Fruit fly (Drosophila melanogaster) whole organism, embryonic: ENCODE results near the gene CG6843.

Source experiments
- Atf-2 ChIP-seq: fragments of 200-800 bp; sonication (Bioruptor generic); optimal IDR thresholded peaks from 2 replicates; lab custom pipeline; 2016; ENCODE audit warnings: missing biosample characterization, missing genetic modification characterization
- Atf6 ChIP-seq: fragments of 200-800 bp; sonication (Bioruptor generic); IDR thresholded peaks from 2 replicates; pipeline ENCODE4 v1.3.6; 2022; ENCODE audit warnings: missing biosample characterization, missing genetic modification characterization
- B-H2 ChIP-seq: fragments of 200-800 bp; sonication (Bioruptor generic); optimal IDR thresholded peaks from 2 replicates; lab custom pipeline; 2018; ENCODE audit warnings: missing biosample characterization, mild to moderate bottlenecking, missing genetic modification characterization
- Bgb ChIP-seq: fragments of 200-800 bp; sonication (Bioruptor generic); IDR thresholded peaks from 2 replicates; pipeline ENCODE4 v1.3.6; 2022; ENCODE audit warnings: missing biosample characterization, missing genetic modification characterization; ENCODE audit not compliant: partially characterized antibody
- CG11398 ChIP-seq: fragments of 200-800 bp; sonication (Bioruptor generic); optimal IDR thresholded peaks from 2 replicates; lab custom pipeline; 2016; ENCODE audit warnings: missing biosample characterization, missing genetic modification characterization
- CG12659 ChIP-seq: fragments of 200-800 bp; sonication (Bioruptor generic); optimal IDR thresholded peaks from 3 replicates; lab custom pipeline; 2017; ENCODE audit warnings: mild to moderate bottlenecking, missing biosample characterization, missing genetic modification reagents, missing genetic modification characterization
- CG12942 ChIP-seq: fragments of 200-800 bp; sonication (Bioruptor generic); optimal IDR thresholded peaks from 3 replicates; lab custom pipeline; 2016; ENCODE audit warnings: missing biosample characterization, missing genetic modification characterization
- CG13287 ChIP-seq: fragments of 200-800 bp; sonication (Bioruptor generic); IDR thresholded peaks from 2 replicates; pipeline ENCODE4 v1.3.6; 2022; ENCODE audit warnings: missing biosample characterization, missing genetic modification characterization; ENCODE audit not compliant: partially characterized antibody
- CG14014 ChIP-seq: fragments of 200-800 bp; sonication (Bioruptor generic); IDR thresholded peaks from 2 replicates; pipeline ENCODE4 v1.3.6; 2022; ENCODE audit warnings: missing biosample characterization, missing genetic modification characterization
- CG14860 ChIP-seq: fragments of 200-800 bp; sonication (Bioruptor generic); IDR thresholded peaks from 3 replicates; pipeline ENCODE4 v1.3.6; 2022; ENCODE audit warnings: missing biosample characterization, missing genetic modification characterization; ENCODE audit not compliant: partially characterized antibody
- CG16863 ChIP-seq: fragments of 200-800 bp; sonication (Bioruptor generic); optimal IDR thresholded peaks from 3 replicates; lab custom pipeline; 2016; ENCODE audit warnings: missing biosample characterization, missing genetic modification characterization
- CG17186 ChIP-seq: fragments of 200-800 bp; sonication (Bioruptor generic); optimal IDR thresholded peaks from 3 replicates; lab custom pipeline; 2017; ENCODE audit warnings: missing biosample characterization, missing genetic modification reagents, missing genetic modification characterization
- CG17568 ChIP-seq: fragments of 200-800 bp; sonication (Bioruptor generic); optimal IDR thresholded peaks from 2 replicates; lab custom pipeline; 2018; ENCODE audit warnings: missing biosample characterization, mild to moderate bottlenecking, missing genetic modification characterization, moderate library complexity
- CG2120 ChIP-seq: fragments of 200-800 bp; sonication (Bioruptor generic); optimal IDR thresholded peaks from 3 replicates; lab custom pipeline; 2016; ENCODE audit warnings: missing biosample characterization, missing genetic modification characterization
- CG31224 ChIP-seq: fragments of 200-800 bp; sonication (Bioruptor generic); IDR thresholded peaks from 2 replicates; pipeline ENCODE4 v1.3.6; 2022; ENCODE audit warnings: missing biosample characterization, missing genetic modification characterization
- CG34224 ChIP-seq: fragments of 200-800 bp; sonication (Bioruptor generic); IDR thresholded peaks from 3 replicates; pipeline ENCODE4 v1.3.6; 2022; ENCODE audit warnings: missing biosample characterization, missing genetic modification characterization; ENCODE audit not compliant: partially characterized antibody
- CG34422 ChIP-seq: fragments of 200-800 bp; sonication (Bioruptor generic); IDR thresholded peaks from 3 replicates; pipeline ENCODE4 v1.3.6; 2022; ENCODE audit warnings: missing biosample characterization, missing genetic modification characterization
- CG4854 ChIP-seq: fragments of 200-800 bp; sonication (Bioruptor generic); optimal IDR thresholded peaks from 2 replicates; lab custom pipeline; 2016; ENCODE audit warnings: missing biosample characterization, missing genetic modification characterization, inconsistent platforms
- CG6791 ChIP-seq: fragments of 200-800 bp; sonication (Bioruptor generic); IDR thresholded peaks from 3 replicates; pipeline ENCODE4 v1.3.6; 2022; ENCODE audit warnings: missing biosample characterization, missing genetic modification characterization; ENCODE audit not compliant: partially characterized antibody
- CG7963 ChIP-seq: fragments of 200-800 bp; sonication (Bioruptor generic); IDR thresholded peaks from 3 replicates; pipeline ENCODE4 v1.3.6; 2022; ENCODE audit warnings: missing biosample characterization, missing genetic modification characterization; ENCODE audit not compliant: partially characterized antibody
- CG9797 ChIP-seq: fragments of 200-800 bp; sonication (Bioruptor generic); optimal IDR thresholded peaks from 3 replicates; lab custom pipeline; 2018; ENCODE audit warnings: missing biosample characterization, mild to moderate bottlenecking, missing genetic modification characterization
- CoRest ChIP-seq: fragments of 200-800 bp; sonication (Bioruptor generic); optimal IDR thresholded peaks from 3 replicates; lab custom pipeline; 2018; ENCODE audit warnings: missing biosample characterization, mild to moderate bottlenecking, missing genetic modification characterization, moderate library complexity
- Dp ChIP-seq: fragments of 200-800 bp; sonication (Bioruptor generic); optimal IDR thresholded peaks from 2 replicates; lab custom pipeline; 2018; ENCODE audit warnings: missing biosample characterization, mild to moderate bottlenecking, missing genetic modification characterization, moderate library complexity
- HmgD ChIP-seq: fragments of 200-800 bp; sonication (Bioruptor generic); optimal IDR thresholded peaks from 3 replicates; lab custom pipeline; 2016; ENCODE audit warnings: missing biosample characterization, missing genetic modification characterization
- MBD-R2 ChIP-seq: fragments of 200-800 bp; sonication (Bioruptor generic); IDR thresholded peaks from 2 replicates; pipeline ENCODE4 v1.3.6; 2022; ENCODE audit warnings: missing biosample characterization, missing genetic modification characterization
- MESR4 ChIP-seq: fragments of 200-800 bp; sonication (Bioruptor generic); optimal IDR thresholded peaks from 2 replicates; lab custom pipeline; 2018; ENCODE audit warnings: missing biosample characterization, mild to moderate bottlenecking, missing genetic modification characterization, moderate library complexity
- Myb ChIP-seq: fragments of 200-800 bp; sonication (Bioruptor generic); optimal IDR thresholded peaks from 2 replicates; lab custom pipeline; 2016; ENCODE audit warnings: missing biosample characterization, missing genetic modification characterization
- Opbp ChIP-seq: fragments of 200-800 bp; sonication (Bioruptor generic); IDR thresholded peaks from 3 replicates; pipeline ENCODE4 v1.3.6; 2022; ENCODE audit warnings: missing biosample characterization, missing genetic modification characterization; ENCODE audit not compliant: partially characterized antibody
- Stat92E ChIP-seq, 3 experiments: fragments of >200 bp in 2 of 3; fragments of 200-800 bp in 1 of 3; sonication (Bioruptor generic) in 1 of 3; optimal IDR thresholded peaks; 2 replicates each; lab custom pipeline; 2017 to 2019; ENCODE audit warnings: missing biosample characterization in 3 of 3, missing genetic modification characterization in 3 of 3, mild to moderate bottlenecking in 1 of 3, moderate library complexity in 1 of 3
- Xrp1 ChIP-seq: fragments of 200-800 bp; sonication (Bioruptor generic); IDR thresholded peaks from 2 replicates; pipeline ENCODE4 v1.3.6; 2022; ENCODE audit warnings: missing biosample characterization, missing genetic modification characterization
- YL-1 ChIP-seq: fragments of 200-800 bp; sonication (Bioruptor generic); optimal IDR thresholded peaks from 3 replicates; lab custom pipeline; 2017; ENCODE audit warnings: missing biosample characterization, mild to moderate bottlenecking, missing genetic modification characterization
- amos ChIP-seq: fragments of 200-800 bp; sonication (Bioruptor generic); IDR thresholded peaks from 2 replicates; pipeline ENCODE4 v1.3.6; 2022; ENCODE audit warnings: missing biosample characterization, missing genetic modification characterization; ENCODE audit not compliant: partially characterized antibody
- bbx ChIP-seq: fragments of 200-800 bp; sonication (Bioruptor generic); IDR thresholded peaks from 2 replicates; pipeline ENCODE4 v1.3.6; 2022; ENCODE audit warnings: missing biosample characterization, missing genetic modification characterization; ENCODE audit not compliant: partially characterized antibody
- cas ChIP-seq: fragments of 200-800 bp; sonication (Bioruptor generic); IDR thresholded peaks from 2 replicates; pipeline ENCODE4 v1.3.6; 2022; ENCODE audit warnings: missing biosample characterization, missing genetic modification characterization
- chinmo ChIP-seq: fragments of 200-800 bp; sonication (Bioruptor generic); IDR thresholded peaks from 4 replicates; pipeline ENCODE4 v1.3.6; 2022; ENCODE audit warnings: missing biosample characterization, missing genetic modification characterization; ENCODE audit not compliant: partially characterized antibody
- crp ChIP-seq, 2 experiments: fragments of 200-800 bp; sonication (Bioruptor generic); optimal IDR thresholded peaks; 2 replicates in 1 of 2; 3 replicates in 1 of 2; lab custom pipeline; 2017; ENCODE audit warnings: missing biosample characterization in 2 of 2, missing genetic modification characterization in 2 of 2, mild to moderate bottlenecking in 1 of 2, moderate library complexity in 1 of 2
- gfzf ChIP-seq: fragments of 200-800 bp; sonication (Bioruptor generic); optimal IDR thresholded peaks from 2 replicates; lab custom pipeline; 2016; ENCODE audit warnings: missing biosample characterization, mild to moderate bottlenecking, missing genetic modification characterization, moderate library complexity
- grau ChIP-seq: fragments of 200-800 bp; optimal IDR thresholded peaks from 3 replicates; lab custom pipeline; 2019; ENCODE audit warnings: missing biosample characterization, mild to moderate bottlenecking, missing genetic modification characterization, moderate library complexity
- lilli ChIP-seq: fragments of 200-800 bp; sonication (Bioruptor generic); optimal IDR thresholded peaks from 3 replicates; lab custom pipeline; 2016; ENCODE audit warnings: missing biosample characterization, missing genetic modification characterization
- nerfin-1 ChIP-seq: fragments of 200-800 bp; sonication (Bioruptor generic); optimal IDR thresholded peaks from 3 replicates; lab custom pipeline; 2019; ENCODE audit warnings: missing biosample characterization, mild to moderate bottlenecking, missing genetic modification characterization, moderate library complexity
- onecut ChIP-seq: fragments of 200-800 bp; sonication (Bioruptor generic); IDR thresholded peaks from 2 replicates; pipeline ENCODE4 v1.3.6; 2022; ENCODE audit warnings: missing biosample characterization, missing genetic modification characterization
- peb ChIP-seq: fragments of 200-800 bp; sonication (Bioruptor generic); IDR thresholded peaks from 2 replicates; pipeline ENCODE4 v1.3.6; 2022; ENCODE audit warnings: missing biosample characterization, missing genetic modification characterization
- phol ChIP-seq: fragments of 200-800 bp; sonication (Bioruptor generic); optimal IDR thresholded peaks from 3 replicates; lab custom pipeline; 2018; ENCODE audit warnings: missing biosample characterization, mild to moderate bottlenecking, missing genetic modification characterization, moderate library complexity
- row ChIP-seq: fragments of 200-800 bp; sonication (Bioruptor generic); IDR thresholded peaks from 3 replicates; pipeline ENCODE4 v1.3.6; 2022; ENCODE audit warnings: missing biosample characterization, missing genetic modification characterization
- sens ChIP-seq: fragments of 200-800 bp; sonication (Bioruptor generic); peaks from one replicate; lab custom pipeline; 2016; ENCODE audit warnings: missing biosample characterization, missing genetic modification characterization
- so ChIP-seq: fragments of 200-800 bp; sonication (Bioruptor generic); IDR thresholded peaks from 3 replicates; pipeline ENCODE4 v1.3.6; 2022; ENCODE audit warnings: missing biosample characterization, missing genetic modification characterization
- sob ChIP-seq: fragments of 200-800 bp; sonication (Bioruptor generic); IDR thresholded peaks from 2 replicates; pipeline ENCODE4 v1.3.6; 2022; ENCODE audit warnings: missing biosample characterization, missing genetic modification characterization
- stwl ChIP-seq: fragments of 200-800 bp; sonication (Bioruptor generic); optimal IDR thresholded peaks from 3 replicates; lab custom pipeline; 2018; ENCODE audit warnings: missing biosample characterization, mild to moderate bottlenecking, missing genetic modification characterization, moderate library complexity
- zen2 ChIP-seq: fragments of 200-800 bp; sonication (Bioruptor generic); IDR thresholded peaks from 3 replicates; pipeline ENCODE4 v1.3.6; 2022; ENCODE audit warnings: missing biosample characterization, missing genetic modification characterization; ENCODE audit not compliant: partially characterized antibody

Gene CG6843

DNA sequence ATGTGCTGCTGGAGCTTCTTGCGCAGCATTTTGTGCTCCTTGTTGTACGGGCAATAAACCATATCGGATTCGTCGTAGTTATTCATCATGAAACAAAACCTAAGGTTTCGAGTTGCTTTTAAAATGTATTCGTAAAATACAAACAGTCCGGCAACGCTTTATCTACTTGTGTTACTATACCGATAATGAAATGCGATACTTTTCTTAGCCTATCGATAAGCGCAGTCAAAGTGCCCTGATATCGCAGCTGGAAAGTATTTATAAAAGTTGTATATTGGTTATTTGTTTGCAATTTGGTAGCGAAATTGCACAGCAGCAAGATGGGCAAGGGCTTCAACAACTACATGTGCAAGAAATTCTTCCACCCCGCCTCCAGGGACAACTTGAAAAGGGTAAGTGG, at the start of gene CG6843, which contains the start of gene arx:
Gene CG6843 (plus strand): TSS at position 184 of the 400 bp plus-strand sequence.
Gene arx (minus strand): TSS at position 144 of the 400 bp plus-strand sequence.
- TF ChIP-seq sob (GFP tag; lab: Robert Waterston, UW), result no peak
- peak; percentile 88 for TF ChIP-seq CG7963
- TF ChIP-seq zen2 (GFP tag; lab: Robert Waterston, UW), result peak; percentile 93
- TF ChIP-seq so (GFP tag; lab: Robert Waterston, UW), result peak; percentile 78; the same call in 1 of the 3 replicates
- TF ChIP-seq YL-1 (GFP tag; lab: Kevin White, UChicago), result peak; percentile 86
- TF ChIP-seq CG12942 (GFP tag; lab: Kevin White, UChicago), result no peak
- peak; percentile 95 for TF ChIP-seq CG34224 (GFP tag; lab: Robert Waterston, UW)
- TF ChIP-seq amos, result peak; percentile 96
- no peak for TF ChIP-seq cas (GFP tag; lab: Robert Waterston, UW)
- TF ChIP-seq CG12659 (GFP tag; lab: Kevin White, UChicago), result peak; percentile 72
- no peak for TF ChIP-seq onecut (GFP tag; lab: Robert Waterston, UW)
- peak; percentile 64 for TF ChIP-seq CG17186 (GFP tag; lab: Kevin White, UChicago)
- TF ChIP-seq row (GFP tag; lab: Robert Waterston, UW), result peak; percentile 17; the same call in 1 of the 3 replicates
- peak; percentile 83 for TF ChIP-seq MESR4 (GFP tag; lab: Kevin White, UChicago)
- TF ChIP-seq nerfin-1 (tag; lab: Kevin White, UChicago), result no peak
- TF ChIP-seq CG17568, result no peak
- TF ChIP-seq crp (GFP tag; optimal IDR thresholded peaks at IDR 0.05; lab: Kevin White, UChicago), result peak in 1 of 2 experiments; percentile 35
- TF ChIP-seq Opbp, result peak; percentile 95
- peak; percentile 41 for TF ChIP-seq phol
- TF ChIP-seq Atf6 (GFP tag; lab: Robert Waterston, UW), result no peak
- peak; percentile 79 for TF ChIP-seq CG14860 (GFP tag; lab: Robert Waterston, UW)
- TF ChIP-seq CG11398 (GFP tag; lab: Kevin White, UChicago), result no peak
- TF ChIP-seq CG34422 (GFP tag; lab: Robert Waterston, UW), result peak; percentile 36; the same call in 1 of the 3 replicates
- no peak for TF ChIP-seq CG9797 (GFP tag; lab: Kevin White, UChicago)
- TF ChIP-seq CoRest, result peak; percentile 14
- TF ChIP-seq MBD-R2 (GFP tag; lab: Robert Waterston, UW), result peak; percentile 84
- peak; percentile 7 for TF ChIP-seq lilli (GFP tag; lab: Kevin White, UChicago)
- peak; percentile 28 for TF ChIP-seq gfzf
- peak; percentile 66 for TF ChIP-seq Dp
- TF ChIP-seq bbx (GFP tag; lab: Robert Waterston, UW), result peak; percentile 92
- TF ChIP-seq Stat92E (GFP tag; optimal IDR thresholded peaks at IDR 0.05; lab: Kevin White, UChicago), result peak in 1 of 3 experiments; percentile 27
- TF ChIP-seq chinmo (GFP tag; lab: Robert Waterston, UW), result peak; percentile 96
- peak; percentile 93 for TF ChIP-seq CG6791 (GFP tag; lab: Robert Waterston, UW)
- peak; percentile 56 for TF ChIP-seq B-H2 (GFP tag; lab: Kevin White, UChicago)
- no peak for TF ChIP-seq CG31224 (GFP tag; lab: Robert Waterston, UW)
- TF ChIP-seq HmgD (GFP tag; lab: Kevin White, UChicago), result peak; percentile 24
- no peak for TF ChIP-seq peb (GFP tag; lab: Robert Waterston, UW)
- no peak for TF ChIP-seq CG4854
- peak; percentile 93 for TF ChIP-seq Bgb (GFP tag; lab: Robert Waterston, UW)
- TF ChIP-seq Xrp1 (GFP tag; lab: Robert Waterston, UW), result no peak
- TF ChIP-seq Myb, result peak; percentile 40
- no peak for TF ChIP-seq Atf-2 (GFP tag; lab: Kevin White, UChicago)
- peak; percentile 87 for TF ChIP-seq stwl (tag; lab: Kevin White, UChicago)
- TF ChIP-seq CG2120 (GFP tag; lab: Kevin White, UChicago), result peak; percentile 19
- no peak for TF ChIP-seq CG14014
- no peak for TF ChIP-seq CG16863
- peak; percentile 3 for TF ChIP-seq grau (tag; lab: Kevin White, UChicago)
- TF ChIP-seq CG13287 (GFP tag; lab: Robert Waterston, UW), result peak; percentile 96
- TF ChIP-seq sens, result peak; percentile 70
